Worm (Caenorhabditis elegans) whole organism, L3 larva: ENCODE measurements around the gene dhhc-1.
A peak's percentile ranks its signal among the peaks of the same experiment; 100 is the strongest.

Experiments used
- R02D3.7 ChIP-seq: fragments of 150-350 bp; optimal IDR thresholded peaks from 2 replicates; lab custom pipeline; 2014; ENCODE audit warnings: missing biosample characterization, missing genetic modification characterization
- ZK546.5 ChIP-seq: sonication (generic microtip); optimal IDR thresholded peaks from 2 replicates; lab custom pipeline; 2017; ENCODE audit warnings: missing biosample characterization, missing genetic modification characterization
- ama-1 ChIP-seq: fragments of 150-350 bp; optimal IDR thresholded peaks from 2 replicates; lab custom pipeline; 2018
- ceh-16 ChIP-seq: sonication (generic microtip); optimal IDR thresholded peaks from 2 replicates; lab custom pipeline; 2017; ENCODE audit warnings: missing biosample characterization, missing genetic modification characterization
- ceh-28 ChIP-seq: fragments of 150-350 bp; optimal IDR thresholded peaks from 2 replicates; lab custom pipeline; 2014; ENCODE audit warnings: missing biosample characterization, missing genetic modification reagents, missing genetic modification characterization
- ceh-82 ChIP-seq: fragments of 150-350 bp; optimal IDR thresholded peaks from 2 replicates; lab custom pipeline; 2014; ENCODE audit warnings: missing biosample characterization, missing genetic modification characterization
- daf-12 ChIP-seq: fragments of 150-350 bp; optimal IDR thresholded peaks from 2 replicates; lab custom pipeline; 2014; ENCODE audit warnings: missing biosample characterization, missing genetic modification reagents, missing genetic modification characterization
- egl-27 ChIP-seq: sonication (generic microtip); optimal IDR thresholded peaks from 4 replicates; lab custom pipeline; 2017; ENCODE audit warnings: missing biosample characterization, missing genetic modification reagents, missing genetic modification characterization
- elt-1 ChIP-seq: fragments of 150-350 bp; optimal IDR thresholded peaks from 2 replicates; lab custom pipeline; 2014; ENCODE audit warnings: missing biosample characterization, missing genetic modification characterization
- elt-2 ChIP-seq: sonication (generic microtip); optimal IDR thresholded peaks from 2 replicates; lab custom pipeline; 2016; ENCODE audit warnings: missing genetic modification reagents, mild to moderate bottlenecking, missing genetic modification characterization, missing compliant biosample characterization
- eor-1 ChIP-seq, 2 experiments: fragments of 150-350 bp; optimal IDR thresholded peaks; 2 replicates each; lab custom pipeline; 2014 to 2018; ENCODE audit warnings: missing biosample characterization in 2 of 2, missing genetic modification characterization in 2 of 2
- fkh-10 ChIP-seq: sonication (generic microtip); optimal IDR thresholded peaks from 2 replicates; lab custom pipeline; 2017; ENCODE audit warnings: missing biosample characterization, missing genetic modification reagents, missing genetic modification characterization
- fkh-2 ChIP-seq: fragments of 150-350 bp; optimal IDR thresholded peaks from 2 replicates; lab custom pipeline; 2014; ENCODE audit warnings: missing biosample characterization, missing genetic modification reagents, missing genetic modification characterization
- fos-1 ChIP-seq: fragments of 150-350 bp; optimal IDR thresholded peaks from 2 replicates; lab custom pipeline; 2014; ENCODE audit warnings: missing biosample characterization, missing genetic modification characterization
- hmg-11 ChIP-seq: sonication (generic microtip); optimal IDR thresholded peaks from 2 replicates; lab custom pipeline; 2016; ENCODE audit warnings: missing genetic modification characterization, missing compliant biosample characterization
- jun-1 ChIP-seq: fragments of 150-350 bp; optimal IDR thresholded peaks from 2 replicates; lab custom pipeline; 2014; ENCODE audit warnings: missing biosample characterization, missing genetic modification reagents, missing genetic modification characterization
- lin-15B ChIP-seq: fragments of 150-350 bp; optimal IDR thresholded peaks from 2 replicates; lab custom pipeline; 2014; ENCODE audit warnings: missing biosample characterization, missing genetic modification characterization
- lin-39 ChIP-seq: fragments of 150-350 bp; optimal IDR thresholded peaks from 2 replicates; lab custom pipeline; 2018; ENCODE audit warnings: missing biosample characterization, missing genetic modification reagents, missing genetic modification characterization
- mdl-1 ChIP-seq: fragments of 150-350 bp; optimal IDR thresholded peaks from 2 replicates; lab custom pipeline; 2014; ENCODE audit warnings: missing biosample characterization, missing genetic modification characterization
- mml-1 ChIP-seq: fragments of 150-350 bp; sonication (generic microtip); optimal IDR thresholded peaks from 3 replicates; lab custom pipeline; 2014; ENCODE audit warnings: missing biosample characterization, missing genetic modification characterization
- nfya-1 ChIP-seq: sonication (generic microtip); optimal IDR thresholded peaks from 2 replicates; lab custom pipeline; 2017; ENCODE audit warnings: missing genetic modification characterization, mild to moderate bottlenecking, missing compliant biosample characterization, antibody characterized with exemption, moderate library complexity; ENCODE audit not compliant: insufficient read depth
- nhr-12 ChIP-seq: fragments of 150-350 bp; optimal IDR thresholded peaks from 2 replicates; lab custom pipeline; 2014; ENCODE audit warnings: missing biosample characterization, missing genetic modification characterization
- nhr-23 ChIP-seq: fragments of 150-350 bp; optimal IDR thresholded peaks from 2 replicates; lab custom pipeline; 2014; ENCODE audit warnings: missing biosample characterization, missing genetic modification reagents, missing genetic modification characterization
- nhr-237 ChIP-seq: fragments of 150-350 bp; optimal IDR thresholded peaks from 2 replicates; lab custom pipeline; 2014; ENCODE audit warnings: missing biosample characterization, missing genetic modification characterization
- nhr-28 ChIP-seq: fragments of 150-350 bp; optimal IDR thresholded peaks from 2 replicates; lab custom pipeline; 2014; ENCODE audit warnings: missing biosample characterization, missing genetic modification characterization
- nhr-43 ChIP-seq: sonication (generic microtip); optimal IDR thresholded peaks from 2 replicates; lab custom pipeline; 2016; ENCODE audit warnings: mild to moderate bottlenecking, missing genetic modification characterization, missing compliant biosample characterization; ENCODE audit not compliant: poor library complexity, severe bottlenecking
- nhr-67 ChIP-seq: fragments of 150-350 bp; optimal IDR thresholded peaks from 2 replicates; lab custom pipeline; 2014; ENCODE audit warnings: missing biosample characterization, missing genetic modification characterization
- pqm-1 ChIP-seq: fragments of 150-350 bp; optimal IDR thresholded peaks from 2 replicates; lab custom pipeline; 2017; ENCODE audit warnings: missing biosample characterization, missing genetic modification characterization, inconsistent platforms
- sea-2 ChIP-seq: fragments of 150-350 bp; sonication (generic microtip); optimal IDR thresholded peaks from 4 replicates; lab custom pipeline; 2014; ENCODE audit warnings: missing biosample characterization, missing genetic modification reagents, missing genetic modification characterization
- skn-1 ChIP-seq: fragments of 150-350 bp; optimal IDR thresholded peaks from 2 replicates; lab custom pipeline; 2014; ENCODE audit warnings: missing biosample characterization, missing genetic modification characterization
- snpc-4 ChIP-seq: fragments of 150-350 bp; optimal IDR thresholded peaks from 2 replicates; lab custom pipeline; 2014; ENCODE audit warnings: missing biosample characterization, missing genetic modification characterization
- tbx-2 ChIP-seq: sonication (generic microtip); optimal IDR thresholded peaks from 2 replicates; lab custom pipeline; 2016; ENCODE audit warnings: mild to moderate bottlenecking, missing genetic modification characterization, missing compliant biosample characterization
- unc-62 ChIP-seq: fragments of 150-350 bp; sonication (generic microtip); optimal IDR thresholded peaks from 4 replicates; lab custom pipeline; 2014; ENCODE audit warnings: missing biosample characterization, missing genetic modification reagents, missing genetic modification characterization
- ztf-4 ChIP-seq: fragments of 150-350 bp; optimal IDR thresholded peaks from 2 replicates; lab custom pipeline; 2014; ENCODE audit warnings: missing biosample characterization, missing genetic modification characterization

dhhc-1 gene

DNA sequence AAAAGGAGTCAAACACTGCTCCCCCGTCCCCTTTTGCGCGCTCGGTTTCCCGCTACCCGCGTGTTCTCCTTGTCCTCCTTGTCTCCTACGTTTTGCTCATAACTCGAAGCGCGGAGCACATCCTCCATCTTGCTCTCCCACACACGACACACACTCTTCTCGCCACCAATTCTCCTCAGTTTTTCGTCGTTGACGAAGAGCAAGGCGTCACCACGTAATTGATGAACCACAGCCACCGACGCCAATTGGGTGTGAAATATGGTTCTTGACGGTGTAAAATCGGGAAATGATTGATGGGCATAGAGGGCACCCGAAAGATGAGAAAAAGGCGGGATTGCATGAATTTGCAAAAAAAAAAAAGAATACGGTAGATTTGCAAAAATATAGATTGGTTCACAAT, 48.6 kb upstream of the dhhc-1 start:
- peak; percentile 59 for TF ChIP-seq lin-39
- TF ChIP-seq elt-1 (tag; lab: Kevin White, UChicago) = no peak

- TF ChIP-seq nhr-28 (tag; lab: Kevin White, UChicago) = no peak
- TF ChIP-seq fkh-10 (GFP tag; lab: Kevin White, UChicago) = no peak
- no peak for TF ChIP-seq ZK546.5 (tag; lab: Kevin White, UChicago)
- TF ChIP-seq sea-2 (GFP tag; lab: Kevin White, UChicago) = no peak
- no peak for TF ChIP-seq ztf-4
- no peak for TF ChIP-seq mdl-1
- TF ChIP-seq ceh-28 (tag; lab: Kevin White, UChicago) = no peak
- no peak for TF ChIP-seq daf-12 (tag; lab: Kevin White, UChicago)
- TF ChIP-seq egl-27 (tag; lab: Kevin White, UChicago) = no peak
- no peak for TF ChIP-seq hmg-11
- no peak for TF ChIP-seq tbx-2 (tag; lab: Kevin White, UChicago)
- TF ChIP-seq elt-2 (tag; lab: Kevin White, UChicago) = no peak
- TF ChIP-seq nhr-67 (tag; lab: Kevin White, UChicago) = no peak
- no peak for TF ChIP-seq nhr-23 (tag; lab: Kevin White, UChicago)
- no peak for TF ChIP-seq ama-1 (lab: Kevin White, UChicago)
- TF ChIP-seq eor-1 (tag; optimal IDR thresholded peaks at IDR 0.05; lab: Kevin White, UChicago) = no peak
- TF ChIP-seq snpc-4 (tag; lab: Kevin White, UChicago) = no peak
- TF ChIP-seq nfya-1 = no peak
- TF ChIP-seq nhr-237 (tag; lab: Kevin White, UChicago) = no peak
- no peak for TF ChIP-seq nhr-12 (tag; lab: Kevin White, UChicago)
Observed at ce11 chrX:15148389-15148788, 48.2 kb upstream of the dhhc-1 start.

ce11 chrX:15147640-15148039, 47.4 kb upstream of the dhhc-1 start, which contains the start of gene unc-7:
TSS of gene unc-7 (minus strand) at chrX:15147740.
- TF ChIP-seq skn-1 (no peak), nhr-23 (tag; lab: Kevin White, UChicago) (no peak), snpc-4 (tag; lab: Kevin White, UChicago) (no peak)

- TF ChIP-seq ceh-82 (tag; lab: Kevin White, UChicago) (no peak), elt-1 (tag; lab: Kevin White, UChicago) (no peak), nhr-43 (tag; lab: Kevin White, UChicago) (peak; percentile 63), nfya-1 (peak; percentile 6), fkh-2 (tag; lab: Kevin White, UChicago) (no peak), skn-1 (no peak), lin-15B (tag; lab: Kevin White, UChicago) (no peak), nhr-237 (tag; lab: Kevin White, UChicago) (no peak), lin-39 (no peak), fos-1 (no peak), unc-62 (GFP tag; lab: Kevin White, UChicago) (no peak), pqm-1 (tag; lab: Kevin White, UChicago) (peak; percentile 6)
- TF ChIP-seq, all 47 proteins: peak for 3
Observed at ce11 chrX:15146415-15147210, 46.4 kb upstream of the dhhc-1 start.

- TF ChIP-seq egl-27 (tag; lab: Kevin White, UChicago) (no peak), skn-1 (no peak), ama-1 (lab: Kevin White, UChicago) (no peak), R02D3.7 (tag; lab: Kevin White, UChicago) (no peak), daf-12 (tag; lab: Kevin White, UChicago) (no peak), ceh-16 (no peak), hmg-11 (no peak), nfya-1 (no peak), tbx-2 (tag; lab: Kevin White, UChicago) (no peak), mml-1 (no peak), unc-62 (GFP tag; lab: Kevin White, UChicago) (no peak), jun-1 (tag; lab: Kevin White, UChicago) (no peak), fkh-2 (tag; lab: Kevin White, UChicago) (no peak), lin-15B (tag; lab: Kevin White, UChicago) (no peak)
Observed at ce11 chrX:15134941-15135340, 34.7 kb upstream of the dhhc-1 start.
